Worm (Caenorhabditis elegans) whole organism, young adult: ENCODE data around the gene R11G10.4.

Source experiments
- C06A6.2 ChIP-seq: fragments of 200-800 bp; sonication (Bioruptor generic); conservative IDR thresholded peaks from 2 replicates; pipeline ENCODE4 v1.3.6; 2022; ENCODE audit warnings: missing genetic modification characterization, missing compliant biosample characterization
- C17E4.6 ChIP-seq: fragments of 200-800 bp; sonication (Bioruptor generic); IDR thresholded peaks from 2 replicates; pipeline ENCODE4 v1.3.6; 2022; ENCODE audit warnings: missing genetic modification reagents, missing genetic modification characterization, missing compliant biosample characterization
- D2030.7 ChIP-seq: fragments of 200-800 bp; sonication (Bioruptor generic); IDR thresholded peaks from 2 replicates; pipeline ENCODE4 v1.3.6; 2022; ENCODE audit warnings: missing genetic modification reagents, missing genetic modification characterization, missing compliant biosample characterization
- F10E7.11 ChIP-seq: sonication (generic microtip); optimal IDR thresholded peaks from 2 replicates; lab custom pipeline; 2017; ENCODE audit warnings: mild to moderate bottlenecking, missing genetic modification characterization, moderate library complexity, missing compliant biosample characterization
- F49E8.2 ChIP-seq: sonication (generic microtip); optimal IDR thresholded peaks from 3 replicates; lab custom pipeline; 2017; ENCODE audit warnings: missing genetic modification characterization, mild to moderate bottlenecking, missing compliant biosample characterization, antibody characterized with exemption, moderate library complexity; ENCODE audit not compliant: insufficient read depth
- K12H6.12 ChIP-seq: fragments of 200-800 bp; sonication (Bioruptor generic); optimal IDR thresholded peaks from 2 replicates; lab custom pipeline; 2018; ENCODE audit warnings: mild to moderate bottlenecking, missing genetic modification characterization, missing compliant biosample characterization
- Y79H2A.3 ChIP-seq: fragments of 200-800 bp; sonication (Bioruptor generic); conservative IDR thresholded peaks from 2 replicates; pipeline ENCODE4 v1.3.6; 2022; ENCODE audit warnings: missing genetic modification reagents, missing genetic modification characterization, missing compliant biosample characterization
- Y95B8A.8 ChIP-seq: fragments of 200-800 bp; sonication (Bioruptor generic); IDR thresholded peaks from 2 replicates; pipeline ENCODE4 v1.3.6; 2022; ENCODE audit warnings: missing genetic modification reagents, missing genetic modification characterization, missing compliant biosample characterization
- ZK185.1 ChIP-seq: sonication (generic microtip); optimal IDR thresholded peaks from 2 replicates; lab custom pipeline; 2016; ENCODE audit warnings: mild to moderate bottlenecking, missing genetic modification characterization, missing compliant biosample characterization; ENCODE audit not compliant: poor library complexity, severe bottlenecking
- attf-3 ChIP-seq: fragments of 200-800 bp; sonication (Bioruptor generic); conservative IDR thresholded peaks from 2 replicates; pipeline ENCODE4 v1.3.6; 2022; ENCODE audit warnings: missing genetic modification reagents, missing genetic modification characterization, missing compliant biosample characterization
- attf-5 ChIP-seq: fragments of 200-800 bp; sonication (Bioruptor generic); optimal IDR thresholded peaks from 2 replicates; lab custom pipeline; 2018; ENCODE audit warnings: mild to moderate bottlenecking, missing genetic modification characterization, missing compliant biosample characterization
- attf-6 ChIP-seq: fragments of 200-800 bp; sonication (Bioruptor generic); IDR thresholded peaks from 2 replicates; pipeline ENCODE4 v1.3.6; 2022; ENCODE audit warnings: missing genetic modification reagents, missing genetic modification characterization, missing compliant biosample characterization
- bed-1 ChIP-seq: fragments of 200-800 bp; sonication (Bioruptor generic); IDR thresholded peaks from 2 replicates; pipeline ENCODE4 v1.3.6; 2022; ENCODE audit warnings: missing genetic modification reagents, missing genetic modification characterization, missing compliant biosample characterization
- bed-2 ChIP-seq: fragments of 200-800 bp; sonication (Bioruptor generic); IDR thresholded peaks from 2 replicates; pipeline ENCODE4 v1.3.6; 2022; ENCODE audit warnings: missing genetic modification reagents, missing genetic modification characterization, missing compliant biosample characterization
- cebp-1 ChIP-seq, 2 experiments: fragments of 200-800 bp in 1 of 2; sonication (Bioruptor generic) in 1 of 2; sonication (generic microtip) in 1 of 2; IDR thresholded peaks in 1 of 2; optimal IDR thresholded peaks in 1 of 2; 2 replicates each; pipeline versions ENCODE4 v1.3.6 to Lab custom; 2017 to 2022; ENCODE audit warnings: missing compliant biosample characterization in 2 of 2, missing genetic modification characterization in 2 of 2, mild to moderate bottlenecking in 1 of 2, missing genetic modification reagents in 1 of 2, moderate library complexity in 1 of 2
- ceh-27 ChIP-seq: fragments of 200-800 bp; sonication (Bioruptor generic); optimal IDR thresholded peaks from 2 replicates; lab custom pipeline; 2018; ENCODE audit warnings: mild to moderate bottlenecking, missing genetic modification characterization, moderate library complexity, missing compliant biosample characterization
- ceh-40 ChIP-seq: fragments of 200-800 bp; sonication (Bioruptor generic); IDR thresholded peaks from 2 replicates; pipeline ENCODE4 v1.3.6; 2022; ENCODE audit warnings: missing genetic modification characterization, missing compliant biosample characterization
- die-1 ChIP-seq: sonication (generic microtip); optimal IDR thresholded peaks from 2 replicates; lab custom pipeline; 2016; ENCODE audit warnings: missing genotype, mild to moderate bottlenecking, missing genetic modification characterization, missing compliant biosample characterization
- dox-1 ChIP-seq: fragments of 200-800 bp; sonication (Bioruptor generic); IDR thresholded peaks from 2 replicates; pipeline ENCODE4 v1.3.6; 2022; ENCODE audit warnings: missing genetic modification reagents, missing genetic modification characterization, missing compliant biosample characterization
- egl-44 ChIP-seq: fragments of 200-800 bp; sonication (Bioruptor generic); IDR thresholded peaks from 2 replicates; pipeline ENCODE4 v1.3.6; 2022; ENCODE audit warnings: missing genetic modification reagents, missing genetic modification characterization, missing compliant biosample characterization
- ets-4 ChIP-seq: fragments of 200-800 bp; sonication (Bioruptor generic); optimal IDR thresholded peaks from 2 replicates; lab custom pipeline; 2018; ENCODE audit warnings: mild to moderate bottlenecking, missing genetic modification characterization, missing compliant biosample characterization
- hmg-1.2 ChIP-seq: fragments of 200-800 bp; sonication (Bioruptor generic); IDR thresholded peaks from 2 replicates; pipeline ENCODE4 v1.3.6; 2022; ENCODE audit warnings: missing genetic modification reagents, missing genetic modification characterization, missing compliant biosample characterization
- hmg-20 ChIP-seq: fragments of 200-800 bp; sonication (Bioruptor generic); IDR thresholded peaks from 2 replicates; pipeline ENCODE4 v1.3.6; 2022; ENCODE audit warnings: missing genetic modification reagents, missing genetic modification characterization, missing compliant biosample characterization
- lag-1 ChIP-seq: fragments of 200-800 bp; sonication (Bioruptor generic); IDR thresholded peaks from 2 replicates; pipeline ENCODE4 v1.3.6; 2022; ENCODE audit warnings: missing genetic modification reagents, missing genetic modification characterization, missing compliant biosample characterization
- let-607 ChIP-seq, 2 experiments: fragments of 200-800 bp in 1 of 2; sonication (Bioruptor generic) in 1 of 2; sonication (generic microtip) in 1 of 2; optimal IDR thresholded peaks; 2 replicates each; lab custom pipeline; 2016 to 2018; ENCODE audit warnings: mild to moderate bottlenecking in 2 of 2, missing compliant biosample characterization in 2 of 2, missing genetic modification characterization in 2 of 2, moderate library complexity in 2 of 2, missing genotype in 1 of 2
- lin-35 ChIP-seq, 3 experiments: fragments of 150-350 bp in 2 of 3; sonication (generic microtip) in 1 of 3; optimal IDR thresholded peaks; 2 replicates each; lab custom pipeline; 2014 to 2018; ENCODE audit warnings: missing biosample characterization in 3 of 3, missing genetic modification characterization in 3 of 3, missing genetic modification reagents in 3 of 3
- lir-1 ChIP-seq: fragments of 200-800 bp; sonication (Bioruptor generic); conservative IDR thresholded peaks from 2 replicates; pipeline ENCODE4 v1.3.6; 2022; ENCODE audit warnings: missing genetic modification reagents, missing genetic modification characterization, missing compliant biosample characterization
- lsy-27 ChIP-seq: sonication (generic microtip); optimal IDR thresholded peaks from 2 replicates; lab custom pipeline; 2017; ENCODE audit warnings: missing genetic modification characterization, mild to moderate bottlenecking, missing compliant biosample characterization, antibody characterized with exemption, missing genotype, borderline replicate concordance; ENCODE audit not compliant: insufficient read depth
- madf-10 ChIP-seq: sonication (generic microtip); optimal IDR thresholded peaks from 2 replicates; lab custom pipeline; 2016; ENCODE audit warnings: mild to moderate bottlenecking, missing genetic modification characterization, missing compliant biosample characterization
- madf-6 ChIP-seq: fragments of 200-800 bp; sonication (Bioruptor generic); IDR thresholded peaks from 2 replicates; pipeline ENCODE4 v1.3.6; 2022; ENCODE audit warnings: missing genetic modification reagents, missing genetic modification characterization, missing compliant biosample characterization
- mcd-1 ChIP-seq: fragments of 200-800 bp; sonication (Bioruptor generic); IDR thresholded peaks from 2 replicates; pipeline ENCODE4 v1.3.6; 2022; ENCODE audit warnings: missing genetic modification reagents, missing genetic modification characterization, missing compliant biosample characterization
- nfya-2 ChIP-seq: fragments of 200-800 bp; sonication (Bioruptor generic); IDR thresholded peaks from 2 replicates; pipeline ENCODE4 v1.3.6; 2022; ENCODE audit warnings: missing genetic modification reagents, missing genetic modification characterization, missing compliant biosample characterization
- nfyb-1 ChIP-seq: fragments of 200-800 bp; sonication (Bioruptor generic); IDR thresholded peaks from 2 replicates; pipeline ENCODE4 v1.3.6; 2022; ENCODE audit warnings: missing genetic modification reagents, missing genetic modification characterization, missing compliant biosample characterization
- nhr-179 ChIP-seq: sonication (generic microtip); optimal IDR thresholded peaks from 2 replicates; lab custom pipeline; 2016; ENCODE audit warnings: mild to moderate bottlenecking, missing genetic modification characterization, missing compliant biosample characterization
- nhr-90 ChIP-seq: sonication (generic microtip); optimal IDR thresholded peaks from 2 replicates; lab custom pipeline; 2016; ENCODE audit warnings: missing genotype, mild to moderate bottlenecking, missing genetic modification characterization, missing compliant biosample characterization
- pbrm-1 ChIP-seq: fragments of 200-800 bp; sonication (Bioruptor generic); IDR thresholded peaks from 2 replicates; pipeline ENCODE4 v1.3.6; 2022; ENCODE audit warnings: missing genetic modification reagents, missing genetic modification characterization, missing compliant biosample characterization
- rcor-1 ChIP-seq: fragments of 200-800 bp; sonication (Bioruptor generic); IDR thresholded peaks from 2 replicates; pipeline ENCODE4 v1.3.6; 2022; ENCODE audit warnings: missing genetic modification reagents, missing genetic modification characterization, missing compliant biosample characterization
- sdz-38 ChIP-seq: sonication (generic microtip); optimal IDR thresholded peaks from 2 replicates; lab custom pipeline; 2016; ENCODE audit warnings: missing genotype, missing genetic modification characterization, missing compliant biosample characterization
- snpc-4 ChIP-seq, 5 experiments: fragments of 150-350 bp in 1 of 5; sonication (generic microtip) in 4 of 5; optimal IDR thresholded peaks; 2 replicates each; lab custom pipeline; 2014 to 2018; ENCODE audit warnings: missing genetic modification characterization in 5 of 5, missing biosample characterization in 3 of 5, antibody characterized with exemption in 2 of 5, mild to moderate bottlenecking in 2 of 5, missing compliant biosample characterization in 2 of 5, missing genotype in 2 of 5, moderate library complexity in 2 of 5, missing genetic modification reagents in 1 of 5
- somi-1 ChIP-seq: fragments of 200-800 bp; sonication (Bioruptor generic); optimal IDR thresholded peaks from 2 replicates; lab custom pipeline; 2018; ENCODE audit warnings: mild to moderate bottlenecking, missing genetic modification characterization, missing compliant biosample characterization
- tbp1 ChIP-seq: fragments of 200-800 bp; sonication (Bioruptor generic); optimal IDR thresholded peaks from 2 replicates; lab custom pipeline; 2018; ENCODE audit warnings: mild to moderate bottlenecking, missing genetic modification characterization, missing compliant biosample characterization
- tbx-9 ChIP-seq: sonication (generic microtip); optimal IDR thresholded peaks from 2 replicates; lab custom pipeline; 2016; ENCODE audit warnings: borderline replicate concordance, missing genetic modification characterization, inconsistent platforms, missing compliant biosample characterization
- xnd-1 ChIP-seq: sonication (generic microtip); optimal IDR thresholded peaks from 2 replicates; lab custom pipeline; 2016; ENCODE audit warnings: missing genotype, missing genetic modification reagents, missing genetic modification characterization, missing compliant biosample characterization
- ztf-18 ChIP-seq: sonication (generic microtip); optimal IDR thresholded peaks from 2 replicates; lab custom pipeline; 2016; ENCODE audit warnings: missing genotype, mild to moderate bottlenecking, missing genetic modification characterization, missing compliant biosample characterization
- ztf-22 ChIP-seq: fragments of 200-800 bp; sonication (Bioruptor generic); optimal IDR thresholded peaks from 2 replicates; lab custom pipeline; 2018; ENCODE audit warnings: mild to moderate bottlenecking, missing genetic modification characterization, moderate library complexity, missing compliant biosample characterization
- ztf-28 ChIP-seq: fragments of 200-800 bp; sonication (Bioruptor generic); IDR thresholded peaks from 2 replicates; pipeline ENCODE4 v1.3.6; 2022; ENCODE audit warnings: missing genetic modification reagents, missing genetic modification characterization, missing compliant biosample characterization
- ztf-6 ChIP-seq: fragments of 200-800 bp; sonication (Bioruptor generic); IDR thresholded peaks from 2 replicates; pipeline ENCODE4 v1.3.6; 2022; ENCODE audit warnings: missing genetic modification reagents, missing genetic modification characterization, missing compliant biosample characterization

The R11G10.4 gene

DNA sequence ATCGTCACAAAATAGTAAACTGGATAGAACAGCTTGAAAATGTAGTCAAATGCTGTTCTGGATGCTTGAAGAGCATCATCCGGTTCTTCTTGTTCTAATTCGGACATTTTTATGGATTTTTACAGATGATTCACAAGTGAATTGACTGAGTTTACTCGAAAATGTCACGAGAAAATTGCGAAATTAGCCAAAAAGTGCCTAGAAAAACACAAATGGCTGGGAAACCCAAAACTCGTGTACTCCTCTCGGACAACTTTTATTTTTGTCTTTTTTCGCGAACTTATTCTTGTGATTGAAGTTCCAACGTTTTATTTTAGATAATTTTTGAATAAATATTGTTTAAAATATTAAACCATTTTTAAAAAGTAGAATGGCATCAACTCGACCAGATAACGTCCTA lies 45.2 kb downstream of the R11G10.4 start, which contains the start of the genes C56A3.4 and C56A3.5 (continued):
- TF ChIP-seq nfyb-1 (GFP tag; lab: Robert Waterston, UW) (no peak), sdz-38 (no peak), dox-1 (GFP tag; lab: Robert Waterston, UW) (no peak; the same call in 1 of the 2 replicates), madf-10 (tag; lab: Kevin White, UChicago) (no peak), K12H6.12 (tag; lab: Kevin White, UChicago) (peak; percentile 27), nhr-90 (tag; lab: Kevin White, UChicago) (no peak), bed-1 (GFP tag; lab: Robert Waterston, UW) (no peak), nhr-179 (no peak), D2030.7 (GFP tag; lab: Robert Waterston, UW) (0 out of 2 replicates have a peak, but pooled peaks have one; percentile 26), madf-6 (GFP tag; lab: Robert Waterston, UW) (no peak), Y95B8A.8 (GFP tag; lab: Robert Waterston, UW) (no peak), snpc-4 (GFP tag; optimal IDR thresholded peaks at IDR 0.05; lab: Kevin White, UChicago) (no peak), snpc-4 (tag; optimal IDR thresholded peaks at IDR 0.05; lab: Kevin White, UChicago) (peak in 1 of 4 experiments; percentile 14), lag-1 (no peak), hmg-1.2 (0 out of 2 replicates have a peak, but pooled peaks have one; percentile 21), tbp1 (GFP tag; lab: Kevin White, UChicago) (no peak), C17E4.6 (GFP tag; lab: Robert Waterston, UW) (no peak), xnd-1 (no peak), attf-5 (GFP tag; lab: Kevin White, UChicago) (peak; percentile 53), attf-6 (no peak), bed-2 (GFP tag; lab: Robert Waterston, UW) (no peak), tbx-9 (no peak), ztf-6 (GFP tag; lab: Robert Waterston, UW) (no peak), hmg-20 (GFP tag; lab: Robert Waterston, UW) (no peak), die-1 (tag; lab: Kevin White, UChicago) (no peak), egl-44 (no peak), ztf-28 (no peak), ztf-18 (tag; lab: Kevin White, UChicago) (no peak), lin-35 (GFP tag; optimal IDR thresholded peaks at IDR 0.05; lab: Kevin White, UChicago) (peak in 1 of 3 experiments; percentile 20), F10E7.11 (tag; lab: Kevin White, UChicago) (no peak), F49E8.2 (tag; lab: Kevin White, UChicago) (no peak), lir-1 (GFP tag; lab: Robert Waterston, UW) (no peak), ceh-27 (GFP tag; lab: Kevin White, UChicago) (peak; percentile 58), Y79H2A.3 (GFP tag; lab: Robert Waterston, UW) (no peak), lsy-27 (no peak), ZK185.1 (tag; lab: Kevin White, UChicago) (peak; percentile 48), pbrm-1 (GFP tag; lab: Robert Waterston, UW) (no peak), mcd-1 (GFP tag; lab: Robert Waterston, UW) (peak; percentile 60), somi-1 (GFP tag; lab: Kevin White, UChicago) (no peak), attf-3 (GFP tag; lab: Robert Waterston, UW) (0 out of 2 replicates have a peak, but pooled peaks have one; percentile 29), cebp-1 (GFP tag; IDR thresholded peaks at IDR 0.05; lab: Robert Waterston, UW) (peak; percentile 92), cebp-1 (tag; optimal IDR thresholded peaks at IDR 0.05; lab: Kevin White, UChicago) (peak; percentile 99), C06A6.2 (GFP tag; lab: Robert Waterston, UW) (no peak), ceh-40 (no peak), ztf-22 (no peak), nfya-2 (GFP tag; lab: Robert Waterston, UW) (no peak), rcor-1 (GFP tag; lab: Robert Waterston, UW) (no peak), let-607 (tag; optimal IDR thresholded peaks at IDR 0.05; lab: Kevin White, UChicago) (no peak), ets-4 (GFP tag; lab: Kevin White, UChicago) (no peak)
